Worm (Caenorhabditis elegans) whole organism, L4 larva: Measurements from ENCODE around the gene fbxa-213.
"Not testable (repeated sequence)": the region's sequence is repeated elsewhere in the genome, so short reads cannot be mapped to it uniquely, and the experiment has no call there.

Experiments
- F10B5.3 ChIP-seq: sonication (generic microtip); optimal IDR thresholded peaks from 2 replicates; lab custom pipeline; 2016; ENCODE audit warnings: mild to moderate bottlenecking, missing genetic modification characterization, missing compliant biosample characterization
- F44E2.7 ChIP-seq: fragments of 200-800 bp; sonication (Bioruptor generic); IDR thresholded peaks from 2 replicates; pipeline ENCODE4 v2.1.2; 2022; ENCODE audit warnings: missing genetic modification characterization, missing compliant biosample characterization
- Y48G9A.11 ChIP-seq: fragments of 200-800 bp; sonication (Bioruptor generic); IDR thresholded peaks from 2 replicates; pipeline ENCODE4 v1.3.6; 2022; ENCODE audit warnings: missing genetic modification reagents, missing genetic modification characterization, missing compliant biosample characterization
- aly-2 ChIP-seq: sonication (generic microtip); optimal IDR thresholded peaks from 2 replicates; lab custom pipeline; 2018; ENCODE audit warnings: missing biosample characterization, missing genetic modification characterization
- ama-1 ChIP-seq: fragments of 150-350 bp; optimal IDR thresholded peaks from 2 replicates; lab custom pipeline; 2014; ENCODE audit warnings: inconsistent platforms, mixed read lengths
- ceh-32 ChIP-seq: sonication (generic microtip); optimal IDR thresholded peaks from 2 replicates; lab custom pipeline; 2016; ENCODE audit warnings: mild to moderate bottlenecking, missing genetic modification characterization, missing compliant biosample characterization; ENCODE audit not compliant: poor library complexity
- ceh-44 ChIP-seq: fragments of 200-800 bp; sonication (Bioruptor generic); IDR thresholded peaks from 2 replicates; pipeline ENCODE4 v1.3.6; 2022; ENCODE audit warnings: missing genetic modification reagents, missing genetic modification characterization, missing compliant biosample characterization
- dmd-8 ChIP-seq: fragments of 200-800 bp; sonication (Bioruptor generic); IDR thresholded peaks from 2 replicates; pipeline ENCODE4 v1.3.6; 2022; ENCODE audit warnings: missing genetic modification characterization, missing compliant biosample characterization
- egl-43 ChIP-seq: fragments of 200-800 bp; sonication (Bioruptor generic); IDR thresholded peaks from 2 replicates; pipeline ENCODE4 v1.3.6; 2022; ENCODE audit warnings: missing genetic modification reagents, missing genetic modification characterization, missing compliant biosample characterization
- fkh-10 ChIP-seq: fragments of 150-350 bp; optimal IDR thresholded peaks from 2 replicates; lab custom pipeline; 2014; ENCODE audit warnings: missing biosample characterization, missing genetic modification reagents, missing genetic modification characterization
- hlh-11 ChIP-seq: fragments of 200-800 bp; sonication (Bioruptor generic); optimal IDR thresholded peaks from 2 replicates; lab custom pipeline; 2018; ENCODE audit warnings: mild to moderate bottlenecking, missing genetic modification characterization, missing compliant biosample characterization
- lin-13 ChIP-seq: fragments of 150-350 bp; optimal IDR thresholded peaks from 2 replicates; lab custom pipeline; 2014; ENCODE audit warnings: missing biosample characterization, missing genetic modification reagents, missing genetic modification characterization
- lin-29 ChIP-seq: fragments of 200-800 bp; sonication (Bioruptor generic); IDR thresholded peaks from 2 replicates; pipeline ENCODE4 v1.3.6; 2022; ENCODE audit warnings: missing genetic modification reagents, missing genetic modification characterization, missing compliant biosample characterization
- mes-2 ChIP-seq: sonication (generic microtip); optimal IDR thresholded peaks from 2 replicates; lab custom pipeline; 2016; ENCODE audit warnings: missing genotype, mild to moderate bottlenecking, missing genetic modification characterization, missing compliant biosample characterization; ENCODE audit not compliant: poor library complexity, severe bottlenecking
- mxl-3 ChIP-seq: fragments of 200-800 bp; sonication (Bioruptor generic); optimal IDR thresholded peaks from 2 replicates; lab custom pipeline; 2018; ENCODE audit warnings: mild to moderate bottlenecking, missing genetic modification characterization, missing compliant biosample characterization
- nhr-11 ChIP-seq: fragments of 150-350 bp; optimal IDR thresholded peaks from 2 replicates; lab custom pipeline; 2014; ENCODE audit warnings: missing biosample characterization, missing genetic modification characterization
- pha-4 ChIP-seq, 2 experiments: fragments of 150-350 bp in 1 of 2; fragments of 200-800 bp in 1 of 2; sonication (Bioruptor generic) in 1 of 2; IDR thresholded peaks in 1 of 2; optimal IDR thresholded peaks in 1 of 2; 2 replicates each; pipeline versions ENCODE4 v1.3.6 to Lab custom; 2014 to 2022; ENCODE audit warnings: missing genetic modification characterization in 2 of 2, missing genetic modification reagents in 2 of 2, missing biosample characterization in 1 of 2, missing compliant biosample characterization in 1 of 2
- rbr-2 ChIP-seq: sonication (generic microtip); optimal IDR thresholded peaks from 2 replicates; lab custom pipeline; 2016; ENCODE audit warnings: missing genotype, missing genetic modification characterization, missing compliant biosample characterization
- sdz-12 ChIP-seq: fragments of 200-800 bp; sonication (Bioruptor generic); optimal IDR thresholded peaks from 2 replicates; lab custom pipeline; 2018; ENCODE audit warnings: mild to moderate bottlenecking, missing genetic modification characterization, missing compliant biosample characterization
- skn-1 ChIP-seq: fragments of 150-350 bp; optimal IDR thresholded peaks from 2 replicates; lab custom pipeline; 2014; ENCODE audit warnings: missing biosample characterization, missing genetic modification characterization
- snpc-1.2 ChIP-seq: fragments of 200-800 bp; sonication (Bioruptor generic); IDR thresholded peaks from 2 replicates; pipeline ENCODE4 v1.3.6; 2022; ENCODE audit warnings: missing genetic modification reagents, missing genetic modification characterization, missing compliant biosample characterization
- tra-1 ChIP-seq: fragments of 200-800 bp; sonication (Bioruptor generic); IDR thresholded peaks from 2 replicates; pipeline ENCODE4 v1.3.6; 2022; ENCODE audit warnings: missing genetic modification reagents, missing genetic modification characterization, missing compliant biosample characterization
- unc-39 ChIP-seq: sonication (generic microtip); optimal IDR thresholded peaks from 2 replicates; lab custom pipeline; 2017; ENCODE audit warnings: missing biosample characterization, missing genetic modification characterization
- unc-62 ChIP-seq, 3 experiments: fragments of 150-350 bp in 1 of 3; sonication (generic microtip); optimal IDR thresholded peaks in 2 of 3; peaks in 1 of 3; 1 replicate in 1 of 3; 2 replicates in 2 of 3; lab custom pipeline; 2014 to 2017; ENCODE audit warnings: missing biosample characterization in 3 of 3, missing genetic modification characterization in 3 of 3, missing genetic modification reagents in 3 of 3, missing genotype in 1 of 3
- ztf-11 ChIP-seq: fragments of 150-350 bp; optimal IDR thresholded peaks from 2 replicates; lab custom pipeline; 2014; ENCODE audit warnings: missing biosample characterization, missing genetic modification characterization

Gene fbxa-213

DNA sequence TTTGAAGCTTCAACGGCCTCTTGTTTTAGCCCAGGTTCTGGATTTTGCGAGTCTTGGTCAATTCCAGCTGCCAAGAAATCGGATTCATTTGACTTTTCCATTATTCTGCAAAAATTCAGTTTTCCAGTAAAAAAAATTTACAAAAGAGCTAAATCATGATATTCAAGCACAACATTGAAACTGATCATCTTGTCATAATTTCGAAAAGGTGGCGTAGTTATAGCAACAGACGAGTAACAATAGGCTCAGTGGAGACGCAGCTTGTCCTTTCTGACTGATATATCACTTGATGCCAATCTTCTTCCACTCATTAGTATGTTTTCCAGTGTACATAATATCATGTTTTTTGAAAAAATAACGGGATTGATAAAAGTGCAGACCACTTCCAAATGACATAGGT, at the start of gene fbxa-213:
Gene fbxa-213, minus strand, starts transcription at position 101 of the 400 bp plus-strand sequence.
- TF ChIP-seq skn-1 = no peak
- TF ChIP-seq ceh-44 = no peak
- no peak for TF ChIP-seq ceh-32
- peak in 1 of 2 experiments; percentile 55 for TF ChIP-seq unc-62 (GFP tag; optimal IDR thresholded peaks at IDR 0.05 in 1 of 2; lab: Kevin White, UChicago)
- TF ChIP-seq unc-62 (tag; optimal IDR thresholded peaks at IDR 0.05; lab: Kevin White, UChicago) = no peak
- TF ChIP-seq F44E2.7 = no peak
- no peak for TF ChIP-seq mxl-3
- TF ChIP-seq F10B5.3 = no peak
- TF ChIP-seq, all 104 proteins: peak for 1

DNA sequence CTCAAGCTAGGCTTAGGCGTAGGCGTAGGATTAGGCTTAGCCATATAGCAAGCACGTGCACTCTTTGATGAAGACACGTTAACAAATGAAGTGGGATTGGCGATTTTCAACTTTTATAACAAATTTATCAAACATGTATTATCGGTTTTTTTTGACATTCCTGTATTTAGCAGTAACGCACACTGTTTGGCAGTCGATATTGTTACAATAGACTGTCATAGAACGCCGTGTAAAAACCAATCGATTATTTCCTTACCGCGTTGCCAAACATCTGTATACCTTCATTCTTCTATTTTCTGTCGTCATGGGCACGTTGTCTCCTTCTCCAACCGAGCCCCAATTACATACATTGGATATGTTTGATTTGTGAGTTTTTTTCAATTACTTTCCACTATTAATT, 49.7 kb upstream of the fbxa-213 start, which contains the start of gene fbxb-119:
Gene fbxb-119, plus strand, starts transcription at position 301 of the 400 bp plus-strand sequence.
- TF ChIP-seq aly-2 (tag; lab: Kevin White, UChicago) (no peak), unc-62 (GFP tag; optimal IDR thresholded peaks at IDR 0.05 in 1 of 2; lab: Kevin White, UChicago) (peak in 1 of 2 experiments; percentile 23), unc-62 (tag; optimal IDR thresholded peaks at IDR 0.05; lab: Kevin White, UChicago) (no peak)
- TF ChIP-seq, all 104 proteins: peak for 1

DNA sequence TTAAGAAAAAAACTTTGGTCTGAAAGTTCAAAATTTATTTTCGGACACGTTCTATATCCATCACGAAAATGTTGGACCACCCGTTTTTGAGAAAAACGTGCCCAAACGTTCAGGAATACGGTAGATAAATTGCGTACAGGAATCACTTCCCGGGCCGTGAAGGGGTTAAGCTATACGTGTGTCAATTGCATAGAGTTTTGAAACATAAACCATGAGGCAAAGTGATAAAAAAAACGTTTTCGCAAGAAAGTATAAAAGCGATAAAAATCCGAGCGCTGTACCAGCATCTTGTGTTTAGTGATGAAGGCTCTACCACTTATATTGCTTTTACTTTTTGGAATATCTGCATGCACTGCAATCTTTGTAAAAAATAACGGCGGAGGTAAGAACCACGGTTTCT, 33.8 kb upstream of the fbxa-213 start, which contains the start of gene Y51A2A.6:
Gene Y51A2A.6, plus strand, starts transcription at position 301 of the 400 bp plus-strand sequence.
- not testable (repeated sequence) for TF ChIP-seq ama-1 (lab: Kevin White, UChicago); aly-2 (tag; lab: Kevin White, UChicago); mxl-3

DNA sequence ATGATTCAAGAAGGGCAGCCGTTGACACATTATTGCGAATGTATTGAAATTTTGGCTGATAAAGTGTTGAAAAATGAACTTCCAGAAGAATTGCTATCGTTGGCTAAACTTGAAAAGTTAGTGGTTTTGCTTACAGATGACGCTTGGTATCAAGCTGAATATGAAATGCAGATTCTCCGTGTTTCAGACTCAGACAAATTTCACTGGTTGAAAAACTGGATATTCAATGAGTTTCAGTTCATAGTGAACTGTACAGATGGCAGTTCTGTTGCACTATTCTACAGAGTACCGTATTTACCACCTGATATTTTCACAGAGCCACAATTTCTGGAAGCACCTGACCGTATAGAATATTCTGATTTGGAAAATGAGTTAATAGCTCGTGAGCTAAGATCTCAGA, 30.7 kb upstream of the fbxa-213 start:
- TF ChIP-seq nhr-11 (tag; lab: Kevin White, UChicago) = no peak
- TF ChIP-seq unc-62 (GFP tag; optimal IDR thresholded peaks at IDR 0.05 in 1 of 2; lab: Kevin White, UChicago) = peak in 1 of 2 experiments; percentile 96
- no peak for TF ChIP-seq unc-62 (tag; optimal IDR thresholded peaks at IDR 0.05; lab: Kevin White, UChicago)
- TF ChIP-seq sdz-12 (GFP tag; lab: Kevin White, UChicago) = no peak
- no peak for TF ChIP-seq Y48G9A.11 (GFP tag; lab: Robert Waterston, UW)
- TF ChIP-seq dmd-8 (GFP tag; lab: Robert Waterston, UW) = no peak

DNA sequence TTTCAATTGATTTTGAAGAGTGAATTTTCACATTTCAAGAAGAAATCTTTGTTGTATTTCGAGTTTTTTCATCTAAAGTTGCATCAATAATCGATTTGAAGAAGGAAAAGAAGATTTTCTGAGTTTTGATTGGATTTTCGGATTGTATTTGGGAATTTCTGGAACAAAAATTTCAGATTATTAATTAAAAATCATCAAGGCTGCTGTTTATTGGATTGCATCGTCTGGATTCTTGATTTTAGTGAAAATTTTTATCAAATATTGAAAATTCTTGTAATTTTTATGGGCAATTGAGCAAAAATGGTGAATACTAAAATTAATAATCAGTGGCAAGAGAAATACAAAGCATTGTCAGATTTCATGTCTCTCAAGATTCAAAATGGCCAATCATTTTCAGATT, 29.9 kb upstream of the fbxa-213 start, which contains the start of gene Y51A2A.5:
Gene Y51A2A.5, plus strand, starts transcription at position 301 of the 400 bp plus-strand sequence.
- TF ChIP-seq mes-2 (tag; lab: Kevin White, UChicago) (no peak), tra-1 (GFP tag; lab: Robert Waterston, UW) (no peak), fkh-10 (GFP tag; lab: Kevin White, UChicago) (no peak), mxl-3 (no peak), hlh-11 (tag; lab: Kevin White, UChicago) (no peak), unc-39 (tag; lab: Kevin White, UChicago) (no peak)
- TF ChIP-seq, all 104 proteins: peak for 0

DNA sequence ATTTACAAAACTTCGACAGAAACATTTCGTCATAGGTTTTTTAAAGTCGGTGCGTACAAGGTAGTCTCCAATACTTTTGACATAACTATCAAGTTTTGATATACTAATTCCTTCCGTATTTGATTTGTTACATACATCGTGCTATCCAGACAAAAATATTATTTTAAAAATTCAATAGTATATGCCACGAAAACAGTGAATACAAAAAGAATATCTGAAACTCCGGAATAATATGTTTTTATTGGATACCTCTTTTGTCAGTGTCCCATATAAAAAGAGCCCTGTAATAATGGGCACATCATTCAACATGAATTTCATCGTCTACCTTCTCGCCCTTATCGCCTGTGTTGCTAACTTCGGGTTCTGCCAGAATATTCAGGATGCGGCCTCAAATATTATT, 23.7 kb upstream of the fbxa-213 start, which contains the start of gene Y51A2A.12:
Gene Y51A2A.12, plus strand, starts transcription at position 301 of the 400 bp plus-strand sequence.
- no peak for TF ChIP-seq rbr-2 (tag; lab: Kevin White, UChicago)
- no peak for TF ChIP-seq ztf-11 (tag; lab: Kevin White, UChicago)
- no peak for TF ChIP-seq lin-13
- TF ChIP-seq egl-43 (GFP tag; lab: Robert Waterston, UW) = no peak

DNA sequence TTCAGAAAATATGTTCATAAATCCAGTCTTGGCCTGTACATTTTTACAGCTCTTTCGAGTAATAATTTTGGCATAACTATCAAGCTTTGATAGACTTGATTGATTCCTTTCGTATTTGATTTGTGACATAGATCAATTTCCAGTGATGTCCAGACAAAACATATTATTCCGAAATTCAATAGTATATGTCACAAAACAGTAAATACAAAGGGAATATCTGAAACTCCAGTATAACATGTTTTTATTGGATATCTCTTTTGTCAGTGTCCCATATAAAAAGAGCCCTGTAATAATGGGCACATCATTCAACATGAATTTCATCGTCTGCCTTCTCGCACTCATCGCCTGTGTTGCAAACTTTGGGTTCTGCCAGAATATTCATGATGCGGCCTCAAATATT, 22.0 kb upstream of the fbxa-213 start, which contains the start of gene Y51A2A.4:
Gene Y51A2A.4, plus strand, starts transcription at position 301 of the 400 bp plus-strand sequence.
- TF ChIP-seq unc-62 (GFP tag; optimal IDR thresholded peaks at IDR 0.05 in 1 of 2; lab: Kevin White, UChicago) = no peak
- no peak for TF ChIP-seq unc-62 (tag; optimal IDR thresholded peaks at IDR 0.05; lab: Kevin White, UChicago)
- TF ChIP-seq lin-29 = no peak
- no peak for TF ChIP-seq pha-4 (GFP tag; IDR thresholded peaks at IDR 0.05; lab: Robert Waterston, UW)
- TF ChIP-seq pha-4 (tag; optimal IDR thresholded peaks at IDR 0.05; lab: Kevin White, UChicago) = no peak
- TF ChIP-seq mxl-3 = no peak
- TF ChIP-seq snpc-1.2 (GFP tag; lab: Robert Waterston, UW) = no peak
- TF ChIP-seq, all 104 proteins: peak for 0
